Worm (Caenorhabditis elegans) whole organism, dauer: ENCODE measurements around the gene vgln-1.
"Not testable (repeated sequence)": the region's sequence is repeated elsewhere in the genome, so short reads cannot be mapped to it uniquely, and the experiment has no call there.

Source experiments
- unc-62 ChIP-seq: sonication (generic microtip); optimal IDR thresholded peaks from 2 replicates; lab custom pipeline; 2017; ENCODE audit warnings: missing biosample characterization, missing genetic modification reagents, missing genetic modification characterization

The vgln-1 gene

DNA sequence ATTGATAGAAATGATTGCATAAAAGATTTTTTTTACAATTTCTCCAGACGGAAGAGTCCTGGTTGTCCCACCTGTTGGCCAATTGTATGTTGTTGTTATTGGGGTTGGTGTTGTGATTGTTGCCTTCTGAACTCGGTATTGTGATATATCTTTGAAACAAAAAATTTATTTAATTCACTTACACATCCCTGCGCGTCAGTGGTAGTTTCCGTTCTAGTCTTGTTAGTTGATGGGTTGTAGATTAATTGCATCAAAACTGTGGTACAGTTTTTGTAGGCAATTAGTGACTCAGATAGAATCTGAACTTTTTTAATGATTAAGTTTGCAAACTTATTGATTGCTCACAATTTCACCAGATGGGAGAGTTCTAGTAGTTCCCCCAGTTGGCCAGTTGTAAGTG, 13.6 kb upstream of the vgln-1 start:
- TF ChIP-seq unc-62 (GFP tag; lab: Kevin White, UChicago): no peak

ce11 chrII:9900276-9900675, 9.4 kb upstream of the vgln-1 start, which contains the start of gene unc-4:
Gene unc-4, minus strand, starts transcription at chrII:9900376.
- TF ChIP-seq unc-62 (GFP tag; lab: Kevin White, UChicago): no peak

DNA sequence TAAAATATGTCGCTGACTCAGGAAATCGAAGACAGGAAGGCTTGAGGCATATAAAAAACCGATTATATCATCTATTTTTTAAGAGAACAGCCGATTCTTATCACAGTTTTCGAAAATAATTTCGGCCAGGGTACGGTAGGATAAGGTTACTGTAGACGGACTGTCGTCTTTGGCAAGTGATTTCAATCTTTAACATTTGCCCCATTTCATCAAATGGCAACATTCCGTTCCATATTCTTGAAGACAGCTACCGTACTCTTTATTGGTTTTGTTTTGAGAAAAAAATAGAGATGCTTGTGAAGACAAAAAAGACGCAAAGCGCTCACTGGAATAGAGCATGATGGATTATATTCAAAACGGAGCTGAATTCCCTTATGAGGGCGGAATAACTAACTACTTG, 7.9 kb upstream of the vgln-1 start:
- TF ChIP-seq unc-62 (GFP tag; lab: Kevin White, UChicago): no peak

DNA sequence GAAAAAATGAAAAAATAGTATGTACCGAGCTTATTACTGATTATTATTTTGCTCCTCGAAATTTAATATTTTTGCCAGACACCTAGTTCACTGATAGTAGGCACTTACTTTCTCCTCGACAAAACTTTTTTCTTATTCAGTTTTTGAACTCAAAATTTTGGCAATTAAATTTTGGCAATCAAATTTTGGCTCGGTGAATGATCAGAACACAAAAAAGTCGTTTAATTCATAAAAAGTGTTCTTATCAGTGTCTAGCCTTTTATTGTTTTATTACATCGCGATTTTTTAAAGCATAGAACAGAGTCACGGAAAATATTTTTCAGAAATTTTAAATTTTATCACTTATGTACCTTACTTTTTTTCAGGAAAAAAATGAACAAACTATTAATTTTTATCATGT, 4.3 kb upstream of the vgln-1 start:
- no peak for TF ChIP-seq unc-62 (GFP tag; lab: Kevin White, UChicago)

DNA sequence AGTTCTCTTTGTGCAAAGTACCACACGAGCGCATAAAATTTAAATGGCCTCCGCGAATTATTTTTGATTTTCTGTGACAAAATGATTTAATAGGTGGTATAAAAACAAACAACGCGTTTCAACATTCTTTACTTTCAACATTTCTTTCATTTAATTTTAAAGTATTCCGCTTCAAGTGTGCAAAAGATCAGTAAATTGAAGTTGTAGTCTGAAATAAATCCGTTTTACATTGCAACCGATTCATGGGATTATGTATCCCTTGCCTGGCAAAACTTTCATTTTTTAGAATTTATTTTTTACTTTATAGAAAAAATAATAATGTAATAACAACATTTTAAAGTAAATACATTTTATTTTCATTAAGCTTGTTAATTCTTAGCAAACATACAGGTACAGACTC, 3.6 kb upstream of the vgln-1 start, which contains the start of gene F26C11.1:
TSS of gene F26C11.1 (plus strand) at position 301 of the 400 bp plus-strand sequence.
- TF ChIP-seq unc-62 (GFP tag; lab: Kevin White, UChicago): no peak

DNA sequence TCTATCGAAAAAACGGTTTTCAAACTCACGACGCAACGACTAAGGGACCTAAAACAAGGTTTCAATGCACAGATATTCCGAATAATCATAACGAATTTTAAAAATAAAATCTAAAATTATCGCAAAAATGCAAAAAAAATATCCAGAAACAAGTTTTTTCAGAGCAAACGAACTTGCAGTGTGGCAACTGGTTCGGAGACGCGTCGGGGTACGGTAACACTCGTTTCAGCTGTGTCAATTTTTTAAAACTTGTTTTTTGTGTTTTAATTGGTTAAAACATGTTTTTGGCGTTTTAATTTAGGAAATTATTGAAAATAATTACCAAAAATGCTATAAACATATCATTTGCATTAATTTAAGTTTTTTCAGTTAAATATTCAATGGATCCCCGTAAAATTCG, 1.5 kb upstream of the vgln-1 start, which contains the start of gene C08H9.16:
TSS of gene C08H9.16 (plus strand) at position 370 of the 400 bp plus-strand sequence.
- no peak for TF ChIP-seq unc-62 (GFP tag; lab: Kevin White, UChicago)

DNA sequence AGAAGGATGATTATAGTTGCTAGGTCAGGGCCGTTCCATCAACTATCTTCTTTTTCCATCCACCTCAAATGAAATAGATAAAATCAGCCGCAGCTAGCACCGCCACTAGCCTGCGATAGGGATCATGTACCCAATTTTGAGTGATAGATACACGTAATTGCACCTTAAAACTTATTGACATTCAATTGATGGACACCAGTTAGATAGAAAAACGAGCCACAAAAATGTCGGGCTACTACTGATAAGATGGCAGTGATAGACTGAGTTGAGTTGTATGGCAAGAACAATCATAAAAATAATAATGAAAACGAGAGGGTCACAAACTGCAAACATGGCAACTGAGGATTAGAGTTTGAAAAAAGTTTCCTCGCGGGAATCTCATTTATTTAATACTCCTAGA, 942 bp upstream of the vgln-1 start:
- no peak for TF ChIP-seq unc-62 (GFP tag; lab: Kevin White, UChicago)

DNA sequence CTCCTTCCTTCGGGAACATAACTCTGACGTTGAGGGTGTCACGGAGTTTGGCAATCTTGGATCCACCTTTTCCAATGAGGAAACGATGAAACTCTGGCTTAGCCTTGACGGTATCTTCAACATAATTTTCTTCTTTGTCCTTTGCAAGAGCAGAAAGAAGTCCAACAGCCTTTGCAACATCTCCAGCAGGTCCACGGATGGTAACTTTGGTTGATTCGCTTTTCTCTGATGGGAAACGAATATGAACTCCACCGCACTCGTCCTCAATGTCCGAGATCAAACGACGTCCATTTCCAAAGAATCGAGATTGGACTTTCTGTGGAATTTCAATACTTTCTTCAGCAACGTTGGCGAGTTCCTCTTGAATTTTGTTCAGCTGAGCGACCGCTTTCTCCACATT, 2.3 kb downstream of the vgln-1 start:
- no peak for TF ChIP-seq unc-62 (GFP tag; lab: Kevin White, UChicago)

DNA sequence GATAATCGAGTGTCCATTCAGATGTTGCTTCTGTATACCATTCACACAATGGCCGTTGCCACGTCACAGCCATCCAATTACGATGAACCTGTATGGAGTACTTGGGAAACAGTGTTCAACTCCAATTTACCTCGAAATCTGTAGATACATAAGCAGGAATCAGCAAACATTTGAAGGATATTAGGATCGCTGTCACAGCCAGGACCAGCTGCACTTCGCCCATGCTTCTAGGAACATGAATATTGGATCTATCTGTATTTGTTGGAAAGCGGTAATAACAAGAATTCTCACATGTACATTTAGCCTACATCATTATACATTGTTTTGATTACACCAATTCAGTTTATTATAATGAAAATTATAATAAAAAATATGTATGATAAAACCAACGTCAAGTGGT, 4.7 kb downstream of the vgln-1 start, which contains the start of gene algn-8:
TSS of gene algn-8 (minus strand) at position 227 of the 400 bp plus-strand sequence.
- no peak for TF ChIP-seq unc-62 (GFP tag; lab: Kevin White, UChicago)

DNA sequence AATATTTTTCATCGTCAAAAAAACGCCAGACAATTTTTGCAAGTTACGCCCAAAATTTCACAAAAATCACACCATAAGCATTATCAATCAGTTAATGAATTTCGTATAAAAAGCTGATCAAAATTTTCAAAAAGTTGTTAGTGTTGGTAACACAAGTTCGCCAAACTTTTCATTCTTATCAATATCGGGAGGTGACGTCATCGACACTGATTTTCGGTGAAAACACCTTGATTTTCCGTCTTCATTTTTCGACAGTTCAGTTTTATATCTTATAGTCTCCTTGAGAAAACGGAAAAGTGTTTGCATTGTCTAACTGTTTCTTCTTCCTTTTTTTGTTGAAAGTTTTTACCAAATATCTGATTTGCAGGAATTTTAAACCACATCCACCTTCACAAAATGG, 10.1 kb downstream of the vgln-1 start, which contains the start of gene C08H9.15:
TSS of gene C08H9.15 (plus strand) at position 368 of the 400 bp plus-strand sequence.
- TF ChIP-seq unc-62 (GFP tag; lab: Kevin White, UChicago): no peak

ce11 chrII:9879815-9880214, 11.1 kb downstream of the vgln-1 start:
- TF ChIP-seq unc-62 (GFP tag; lab: Kevin White, UChicago): no peak

DNA sequence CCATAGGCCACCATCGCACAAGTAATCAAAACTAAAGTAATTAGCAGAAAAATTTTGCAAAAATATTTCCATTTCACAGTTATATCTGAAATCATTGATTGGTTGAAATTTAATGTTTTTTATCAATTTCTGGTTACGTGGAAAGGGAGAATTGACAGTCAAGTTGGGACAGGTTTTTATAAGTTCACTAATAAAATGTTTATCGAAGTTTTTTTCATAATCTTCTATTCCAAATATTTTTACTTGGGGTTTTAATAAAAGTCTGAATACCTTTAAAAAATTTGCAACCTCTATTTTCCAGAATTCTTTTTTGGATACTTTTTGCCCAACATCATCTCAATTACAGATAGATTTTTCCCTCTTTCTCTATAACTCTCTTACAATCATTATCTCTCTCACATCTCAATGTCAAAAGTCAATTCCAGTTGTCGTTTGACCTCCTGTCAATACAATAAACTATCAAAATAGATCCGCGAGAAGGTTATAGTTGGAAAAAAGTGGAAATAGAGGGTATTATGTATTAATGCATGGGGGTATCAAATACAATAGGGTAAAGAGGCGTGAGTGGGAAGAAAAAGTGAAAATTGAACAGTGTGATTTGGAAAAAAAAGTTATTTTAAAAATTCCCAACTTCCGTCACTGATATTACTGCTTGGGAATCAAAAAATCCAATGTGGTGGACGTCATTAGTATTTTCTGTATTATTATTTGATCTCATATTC, 16.2 kb downstream of the vgln-1 start, which contains the start of the genes chil-2 and ctsa-3.2:
TSS of gene chil-2 (minus strand) at position 101 of the 722 bp plus-strand sequence.
TSS of gene ctsa-3.2 (plus strand) at position 672 of the 722 bp plus-strand sequence.
- no peak for TF ChIP-seq unc-62 (GFP tag; lab: Kevin White, UChicago)

ce11 chrII:9872961-9873360, 17.9 kb downstream of the vgln-1 start, which contains the start of gene chil-8:
Gene chil-8, minus strand, starts transcription at chrII:9873061.
- TF ChIP-seq unc-62 (GFP tag; lab: Kevin White, UChicago): no peak

DNA sequence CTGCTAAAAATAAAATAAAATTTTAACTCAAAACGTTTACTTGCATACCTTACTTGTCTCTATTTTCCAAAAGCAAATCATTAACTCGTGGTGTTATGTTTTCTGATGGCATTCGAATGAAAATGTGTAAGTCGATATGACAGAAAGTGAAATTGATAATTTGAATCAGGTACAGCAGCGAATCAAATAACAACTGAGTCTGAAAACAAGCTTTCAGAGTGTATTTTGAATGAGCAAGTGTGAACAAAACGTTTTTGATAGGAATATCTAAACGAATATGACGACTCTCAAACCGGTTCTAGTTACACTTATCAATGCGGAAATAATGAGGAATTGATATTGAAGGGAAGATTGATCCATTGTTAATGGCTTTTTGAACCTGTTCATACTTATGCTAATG, 19.8 kb downstream of the vgln-1 start, which contains the start of gene chil-7:
TSS of gene chil-7 (minus strand) at position 112 of the 400 bp plus-strand sequence.
- no peak for TF ChIP-seq unc-62 (GFP tag; lab: Kevin White, UChicago)

ce11 chrII:9868698-9869097, 22.2 kb downstream of the vgln-1 start, which contains the start of gene old-1:
Gene old-1, minus strand, starts transcription at chrII:9868747.
- TF ChIP-seq unc-62 (GFP tag; lab: Kevin White, UChicago): no peak

DNA sequence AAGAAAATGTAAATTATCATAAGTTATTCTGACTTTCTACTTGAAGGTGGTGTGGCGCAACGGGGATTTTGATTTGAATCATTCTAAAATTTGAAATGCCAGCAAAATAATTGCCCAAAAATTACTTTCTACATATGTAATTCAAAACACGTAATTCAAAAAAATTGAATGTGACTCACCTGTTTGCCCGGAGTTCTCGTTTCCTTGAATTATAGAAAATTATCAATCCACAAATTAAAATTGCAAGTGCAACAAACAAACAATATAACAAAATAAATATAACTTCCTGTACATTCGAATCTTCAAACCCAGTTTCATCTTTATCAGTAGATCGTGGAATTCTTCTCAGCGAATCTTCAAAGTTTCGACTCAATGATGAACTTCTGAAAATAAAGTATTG, 22.7 kb downstream of the vgln-1 start:
- TF ChIP-seq unc-62 (GFP tag; lab: Kevin White, UChicago): no peak

DNA sequence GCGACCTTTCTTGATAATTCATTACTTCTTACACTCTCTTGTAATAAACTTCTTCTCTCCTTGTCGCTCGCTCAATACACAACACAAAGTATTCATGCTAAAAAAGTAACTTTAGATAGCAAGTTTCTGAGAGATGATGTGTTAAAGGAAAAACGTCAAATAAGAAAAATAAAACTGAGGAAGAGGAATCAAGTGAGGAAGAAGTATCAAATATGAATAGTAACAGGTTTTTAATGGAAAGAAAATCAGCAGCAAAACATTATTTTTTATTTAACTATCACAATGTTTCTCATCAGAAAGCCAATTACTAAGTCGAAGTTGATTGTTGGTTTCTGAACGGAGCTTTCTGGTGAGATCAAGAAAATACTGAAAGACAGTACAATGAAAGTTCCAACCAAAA, 24.5 kb downstream of the vgln-1 start, which contains the start of gene chil-1:
TSS of gene chil-1 (minus strand) at position 101 of the 400 bp plus-strand sequence.
- TF ChIP-seq unc-62 (GFP tag; lab: Kevin White, UChicago): not testable (repeated sequence)
